Fruit fly (Drosophila melanogaster): ENCODE measurements around the gene CG31909.

Gene CG31909

DNA sequence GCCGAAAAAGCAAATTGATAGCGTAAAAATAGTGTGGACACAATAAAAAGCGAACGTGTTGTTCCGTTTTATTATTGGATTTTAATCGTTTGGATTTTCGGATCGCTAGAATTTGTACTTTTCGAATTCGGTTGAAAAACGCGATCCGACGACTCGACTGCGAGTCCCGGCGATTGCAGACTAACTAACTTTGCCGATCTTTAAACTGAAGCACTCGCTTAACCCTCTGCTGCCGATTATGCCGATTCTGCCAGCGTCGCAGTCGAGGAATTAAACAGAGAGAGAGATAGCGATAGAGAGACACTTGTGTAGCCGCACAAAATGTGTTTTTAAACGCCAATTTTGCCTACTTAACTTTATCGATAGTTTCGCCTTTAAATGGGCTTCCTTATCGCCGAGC, 17.0 kb upstream of the CG31909 start (continued):
- TF ChIP-seq mld (GFP tag; IDR thresholded peaks at IDR 0.05; ENCODE audit: partially characterized antibody) (no peak), CG2875 (GFP tag; optimal IDR thresholded peaks at IDR 0.05) (no peak), Mad (GFP tag; optimal IDR thresholded peaks at IDR 0.05) (no peak), CG3838 (GFP tag; optimal IDR thresholded peaks at IDR 0.05) (no peak), ci (GFP tag; IDR thresholded peaks at IDR 0.05) (no peak), sqz (GFP tag; optimal IDR thresholded peaks at IDR 0.05) (no peak), trh (GFP tag; optimal IDR thresholded peaks at IDR 0.05) (no peak), CG13287 (GFP tag; IDR thresholded peaks at IDR 0.05; ENCODE audit: partially characterized antibody) (peak; percentile 28; the same call in 1 of the 2 replicates), Spps (tag; optimal IDR thresholded peaks at IDR 0.05) (no peak), yki (optimal IDR thresholded peaks at IDR 0.05) (no peak), CG13775 (GFP tag; optimal IDR thresholded peaks at IDR 0.05) (no peak), CG10147 (GFP tag; optimal IDR thresholded peaks at IDR 0.05) (no peak), CG7357 (GFP tag; IDR thresholded peaks at IDR 0.05) (no peak), corto (GFP tag; optimal IDR thresholded peaks at IDR 0.05) (no peak), Ravus (GFP tag; IDR thresholded peaks at IDR 0.05) (no peak), CHES-1-like (GFP tag; optimal IDR thresholded peaks at IDR 0.05) (no peak), CG1603 (tag; optimal IDR thresholded peaks at IDR 0.05) (no peak), grn (GFP tag; optimal IDR thresholded peaks at IDR 0.05) (peak; percentile 76), Gsc (GFP tag; IDR thresholded peaks at IDR 0.05) (no peak), bowl (GFP tag; IDR thresholded peaks at IDR 0.05) (no peak), CG2202 (tag; optimal IDR thresholded peaks at IDR 0.05) (no peak), CG7372 (GFP tag; IDR thresholded peaks at IDR 0.05) (no peak), Dip2 (GFP tag; IDR thresholded peaks at IDR 0.05) (no peak), CG3995 (GFP tag; optimal IDR thresholded peaks at IDR 0.05) (no peak), BtbVII (GFP tag; optimal IDR thresholded peaks at IDR 0.05) (no peak), chm (GFP tag; IDR thresholded peaks at IDR 0.05) (no peak), Pdp1 (GFP tag; optimal IDR thresholded peaks at IDR 0.05) (peak in 1 of 2 experiments; percentile 58), Myb (GFP tag; optimal IDR thresholded peaks at IDR 0.05) (no peak), al (GFP tag; IDR thresholded peaks at IDR 0.05) (no peak), CG13624 (GFP tag; optimal IDR thresholded peaks at IDR 0.05) (no peak), Max (GFP tag; optimal IDR thresholded peaks at IDR 0.05) (no peak), Adf1 (GFP tag; IDR thresholded peaks at IDR 0.05) (peak; percentile 94), knrl (GFP tag; IDR thresholded peaks at IDR 0.05; ENCODE audit: partially characterized antibody) (no peak), CG2199 (GFP tag; IDR thresholded peaks at IDR 0.05) (no peak), CG14050 (GFP tag; IDR thresholded peaks at IDR 0.05) (no peak), slbo (GFP tag; IDR thresholded peaks at IDR 0.05) (no peak), Atf3 (GFP tag; optimal IDR thresholded peaks at IDR 0.05) (no peak), tgo (GFP tag; IDR thresholded peaks at IDR 0.05) (no peak), CG4854 (GFP tag; optimal IDR thresholded peaks at IDR 0.05) (no peak), CG1024 (GFP tag; IDR thresholded peaks at IDR 0.05) (no peak), en (GFP tag; optimal IDR thresholded peaks at IDR 0.05) (no peak), ERR (GFP tag; optimal IDR thresholded peaks at IDR 0.05) (no peak), CG8290 (GFP tag; optimal IDR thresholded peaks at IDR 0.05) (no peak), CG8290 (tag; optimal IDR thresholded peaks at IDR 0.05) (peak in 1 of 2 experiments; percentile 3), CG13123 (GFP tag; optimal IDR thresholded peaks at IDR 0.05) (no peak), gcm (GFP tag; optimal IDR thresholded peaks at IDR 0.05) (no peak), CG17186 (GFP tag; optimal IDR thresholded peaks at IDR 0.05) (no peak), CG18011 (GFP tag; optimal IDR thresholded peaks at IDR 0.05) (no peak), CG34422 (GFP tag; IDR thresholded peaks at IDR 0.05) (0 out of 3 replicates have a peak, but pooled peaks have one; percentile 37), B-H1 (GFP tag; IDR thresholded peaks at IDR 0.05) (no peak), chinmo (GFP tag; IDR thresholded peaks at IDR 0.05; ENCODE audit: partially characterized antibody) (peak; percentile 75; the same call in 3 of the 4 replicates), Poxn (GFP tag; IDR thresholded peaks at IDR 0.05) (no peak), Lhr (GFP tag; optimal IDR thresholded peaks at IDR 0.05) (no peak)
